Worm (Caenorhabditis elegans): ENCODE measurements around the gene Y110A2AL.10.

DNA sequence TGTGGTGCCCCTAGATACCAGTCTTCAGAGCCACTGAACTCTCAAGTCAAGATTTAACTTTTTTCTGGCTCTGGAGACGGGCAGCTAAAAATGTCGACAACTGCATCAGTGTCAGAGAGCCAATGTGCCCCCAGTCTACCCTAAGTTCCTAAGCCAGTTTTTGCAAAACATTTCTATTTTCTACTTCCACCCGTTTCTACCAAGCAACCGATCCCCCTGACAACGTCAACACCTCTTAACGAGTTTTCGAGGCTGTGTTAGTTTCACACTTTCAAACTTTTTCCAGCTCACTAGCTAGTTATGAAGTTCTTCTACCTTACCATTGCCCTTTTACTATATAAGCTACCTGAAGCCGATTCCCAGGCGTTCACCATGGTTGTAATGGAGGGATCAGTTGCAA is 7.5 kb downstream of the Y110A2AL.10 start, which contains the start of gene Y110A2AL.5:
- no peak for TF ChIP-seq nhr-28 (tag; optimal IDR thresholded peaks at IDR 0.05)
- no peak for TF ChIP-seq zag-1 (tag; optimal IDR thresholded peaks at IDR 0.05)
- TF ChIP-seq fkh-10 (GFP tag; optimal IDR thresholded peaks at IDR 0.05): no peak
- no peak for TF ChIP-seq lsy-12 (tag; optimal IDR thresholded peaks at IDR 0.05)
- no peak for TF ChIP-seq snpc-4 (tag; optimal IDR thresholded peaks at IDR 0.05)
- TF ChIP-seq tbx-2 (tag; optimal IDR thresholded peaks at IDR 0.05): no peak
- TF ChIP-seq unc-39 (tag; optimal IDR thresholded peaks at IDR 0.05): no peak
- TF ChIP-seq unc-62 (GFP tag; optimal IDR thresholded peaks at IDR 0.05): no peak
- no peak for TF ChIP-seq ztf-11 (tag; optimal IDR thresholded peaks at IDR 0.05)
- TF ChIP-seq nhr-77 (tag; optimal IDR thresholded peaks at IDR 0.05): no peak
- no peak for TF ChIP-seq lin-39 (tag; optimal IDR thresholded peaks at IDR 0.05)
- TF ChIP-seq ZK546.5 (tag; optimal IDR thresholded peaks at IDR 0.05): no peak
- no peak for TF ChIP-seq fos-1 (tag; optimal IDR thresholded peaks at IDR 0.05)

Data from whole organism, L3 larva.